Worm (Caenorhabditis elegans) whole organism, young adult: Measurements from ENCODE around the gene gei-3.

Source experiments
- B0035.1 ChIP-seq: sonication (generic microtip); optimal IDR thresholded peaks from 2 replicates; lab custom pipeline; 2016; ENCODE audit warnings: missing genetic modification characterization, mild to moderate bottlenecking, missing compliant biosample characterization, missing genotype, missing genetic modification reagents
- B0336.3 ChIP-seq: fragments of 200-800 bp; sonication (Bioruptor generic); IDR thresholded peaks from 2 replicates; pipeline ENCODE4 v1.3.6; 2022; ENCODE audit warnings: missing genetic modification characterization, missing compliant biosample characterization
- K12H6.12 ChIP-seq: fragments of 200-800 bp; sonication (Bioruptor generic); optimal IDR thresholded peaks from 2 replicates; lab custom pipeline; 2018; ENCODE audit warnings: mild to moderate bottlenecking, missing genetic modification characterization, missing compliant biosample characterization
- Y95B8A.8 ChIP-seq: fragments of 200-800 bp; sonication (Bioruptor generic); IDR thresholded peaks from 2 replicates; pipeline ENCODE4 v1.3.6; 2022; ENCODE audit warnings: missing genetic modification reagents, missing genetic modification characterization, missing compliant biosample characterization
- akir-1 ChIP-seq: fragments of 200-800 bp; sonication (Bioruptor generic); optimal IDR thresholded peaks from 2 replicates; lab custom pipeline; 2018; ENCODE audit warnings: mild to moderate bottlenecking, missing genetic modification characterization, moderate library complexity, missing compliant biosample characterization
- attf-6 ChIP-seq: fragments of 200-800 bp; sonication (Bioruptor generic); IDR thresholded peaks from 2 replicates; pipeline ENCODE4 v1.3.6; 2022; ENCODE audit warnings: missing genetic modification reagents, missing genetic modification characterization, missing compliant biosample characterization
- bed-1 ChIP-seq: fragments of 200-800 bp; sonication (Bioruptor generic); IDR thresholded peaks from 2 replicates; pipeline ENCODE4 v1.3.6; 2022; ENCODE audit warnings: missing genetic modification reagents, missing genetic modification characterization, missing compliant biosample characterization
- cebp-1 ChIP-seq, 2 experiments: fragments of 200-800 bp in 1 of 2; sonication (Bioruptor generic) in 1 of 2; sonication (generic microtip) in 1 of 2; IDR thresholded peaks in 1 of 2; optimal IDR thresholded peaks in 1 of 2; 2 replicates each; pipeline versions ENCODE4 v1.3.6 to Lab custom; 2017 to 2022; ENCODE audit warnings: missing compliant biosample characterization in 2 of 2, missing genetic modification characterization in 2 of 2, mild to moderate bottlenecking in 1 of 2, missing genetic modification reagents in 1 of 2, moderate library complexity in 1 of 2
- ceh-27 ChIP-seq: fragments of 200-800 bp; sonication (Bioruptor generic); optimal IDR thresholded peaks from 2 replicates; lab custom pipeline; 2018; ENCODE audit warnings: mild to moderate bottlenecking, missing genetic modification characterization, moderate library complexity, missing compliant biosample characterization
- ceh-79 ChIP-seq: sonication (generic microtip); optimal IDR thresholded peaks from 2 replicates; lab custom pipeline; 2017; ENCODE audit warnings: mild to moderate bottlenecking, missing genetic modification characterization, missing compliant biosample characterization
- egl-18 ChIP-seq: fragments of 200-800 bp; sonication (Bioruptor generic); IDR thresholded peaks from 2 replicates; pipeline ENCODE4 v1.3.6; 2022; ENCODE audit warnings: missing genetic modification reagents, missing genetic modification characterization, missing compliant biosample characterization
- egl-44 ChIP-seq: fragments of 200-800 bp; sonication (Bioruptor generic); IDR thresholded peaks from 2 replicates; pipeline ENCODE4 v1.3.6; 2022; ENCODE audit warnings: missing genetic modification reagents, missing genetic modification characterization, missing compliant biosample characterization
- egrh-3 ChIP-seq: fragments of 200-800 bp; sonication (Bioruptor generic); IDR thresholded peaks from 2 replicates; pipeline ENCODE4 v1.3.6; 2022; ENCODE audit warnings: missing genetic modification reagents, missing genetic modification characterization, missing compliant biosample characterization
- hrde-1 ChIP-seq: sonication (generic microtip); optimal IDR thresholded peaks from 2 replicates; lab custom pipeline; 2016; ENCODE audit warnings: missing genetic modification characterization, mild to moderate bottlenecking, missing compliant biosample characterization, moderate library complexity, missing genotype, missing genetic modification reagents, borderline replicate concordance
- hsf-1 ChIP-seq: fragments of 200-800 bp; sonication (Bioruptor generic); IDR thresholded peaks from 2 replicates; pipeline ENCODE4 v1.3.6; 2022; ENCODE audit warnings: missing genetic modification reagents, missing genetic modification characterization, missing compliant biosample characterization
- lin-26 ChIP-seq: fragments of 200-800 bp; sonication (Bioruptor generic); IDR thresholded peaks from 2 replicates; pipeline ENCODE4 v1.3.6; 2022; ENCODE audit warnings: missing genetic modification reagents, missing genetic modification characterization, missing compliant biosample characterization
- lin-40 ChIP-seq: sonication (generic microtip); optimal IDR thresholded peaks from 2 replicates; lab custom pipeline; 2016; ENCODE audit warnings: missing genetic modification characterization, mild to moderate bottlenecking, missing compliant biosample characterization, missing genotype, missing genetic modification reagents
- mcd-1 ChIP-seq: fragments of 200-800 bp; sonication (Bioruptor generic); IDR thresholded peaks from 2 replicates; pipeline ENCODE4 v1.3.6; 2022; ENCODE audit warnings: missing genetic modification reagents, missing genetic modification characterization, missing compliant biosample characterization
- mes-4 ChIP-seq: sonication (generic microtip); optimal IDR thresholded peaks from 2 replicates; lab custom pipeline; 2016; ENCODE audit warnings: missing genotype, missing genetic modification characterization, missing compliant biosample characterization
- mxl-1 ChIP-seq: sonication (generic microtip); optimal IDR thresholded peaks from 2 replicates; lab custom pipeline; 2016; ENCODE audit warnings: missing genetic modification characterization, missing compliant biosample characterization
- nhr-120 ChIP-seq: fragments of 200-800 bp; sonication (Bioruptor generic); IDR thresholded peaks from 2 replicates; pipeline ENCODE4 v1.3.6; 2022; ENCODE audit warnings: missing genetic modification characterization, missing compliant biosample characterization
- nhr-179 ChIP-seq: sonication (generic microtip); optimal IDR thresholded peaks from 2 replicates; lab custom pipeline; 2016; ENCODE audit warnings: mild to moderate bottlenecking, missing genetic modification characterization, missing compliant biosample characterization
- nhr-80 ChIP-seq: sonication (generic microtip); optimal IDR thresholded peaks from 2 replicates; lab custom pipeline; 2016; ENCODE audit warnings: missing genetic modification characterization, missing compliant biosample characterization
- pbrm-1 ChIP-seq: fragments of 200-800 bp; sonication (Bioruptor generic); IDR thresholded peaks from 2 replicates; pipeline ENCODE4 v1.3.6; 2022; ENCODE audit warnings: missing genetic modification reagents, missing genetic modification characterization, missing compliant biosample characterization
- rec-8 ChIP-seq, 2 experiments: sonication (generic microtip); optimal IDR thresholded peaks; 2 replicates each; lab custom pipeline; 2016; ENCODE audit warnings: mild to moderate bottlenecking in 2 of 2, missing genetic modification characterization in 2 of 2, missing genetic modification reagents in 2 of 2, missing genotype in 2 of 2, missing biosample characterization in 1 of 2, missing compliant biosample characterization in 1 of 2, moderate library complexity in 1 of 2
- snpc-1.3 ChIP-seq: sonication (generic microtip); optimal IDR thresholded peaks from 2 replicates; lab custom pipeline; 2017; ENCODE audit warnings: missing genetic modification characterization, mild to moderate bottlenecking, missing compliant biosample characterization, antibody characterized with exemption, moderate library complexity, missing genotype, missing genetic modification reagents; ENCODE audit not compliant: insufficient read depth
- snpc-4 ChIP-seq, 5 experiments: fragments of 150-350 bp in 1 of 5; sonication (generic microtip) in 4 of 5; optimal IDR thresholded peaks; 2 replicates each; lab custom pipeline; 2014 to 2018; ENCODE audit warnings: missing genetic modification characterization in 5 of 5, missing biosample characterization in 3 of 5, antibody characterized with exemption in 2 of 5, mild to moderate bottlenecking in 2 of 5, missing compliant biosample characterization in 2 of 5, missing genotype in 2 of 5, moderate library complexity in 2 of 5, missing genetic modification reagents in 1 of 5
- tbx-9 ChIP-seq: sonication (generic microtip); optimal IDR thresholded peaks from 2 replicates; lab custom pipeline; 2016; ENCODE audit warnings: borderline replicate concordance, missing genetic modification characterization, inconsistent platforms, missing compliant biosample characterization
- ztf-28 ChIP-seq: fragments of 200-800 bp; sonication (Bioruptor generic); IDR thresholded peaks from 2 replicates; pipeline ENCODE4 v1.3.6; 2022; ENCODE audit warnings: missing genetic modification reagents, missing genetic modification characterization, missing compliant biosample characterization

The gei-3 gene

ce11 chrX:12854135-12854534 lies 40.7 kb upstream of the gei-3 start:
- TF ChIP-seq egrh-3 (GFP tag; lab: Robert Waterston, UW) (no peak), attf-6 (GFP tag; lab: Robert Waterston, UW) (no peak), nhr-120 (GFP tag; lab: Robert Waterston, UW) (no peak), egl-44 (GFP tag; lab: Robert Waterston, UW) (no peak), B0336.3 (GFP tag; lab: Robert Waterston, UW) (no peak), lin-26 (GFP tag; lab: Robert Waterston, UW) (no peak), ztf-28 (GFP tag; lab: Robert Waterston, UW) (no peak), ceh-79 (tag; lab: Kevin White, UChicago) (no peak), mes-4 (tag; lab: Kevin White, UChicago) (no peak), akir-1 (GFP tag; lab: Kevin White, UChicago) (no peak), hrde-1 (no peak), bed-1 (GFP tag; lab: Robert Waterston, UW) (no peak)

DNA sequence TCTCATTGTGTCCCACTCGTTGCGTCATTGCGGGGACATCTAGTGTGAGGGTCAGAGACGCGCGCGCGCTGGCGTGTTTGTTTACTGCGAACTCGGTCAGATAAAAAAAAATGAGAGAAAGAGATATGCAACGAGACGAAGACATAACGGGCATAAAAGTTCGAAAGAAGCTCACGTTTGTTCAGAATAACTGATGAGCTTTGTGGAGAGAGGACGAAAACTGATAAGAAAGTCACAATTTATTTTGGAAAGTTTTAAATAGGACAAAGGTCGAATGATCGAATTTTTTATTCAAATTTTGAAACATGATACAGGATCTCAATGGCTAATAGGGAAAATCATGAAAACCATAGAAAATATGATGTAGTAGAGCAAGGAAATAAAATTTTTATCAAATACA lies 39.6 kb upstream of the gei-3 start:
- TF ChIP-seq nhr-80 (tag; lab: Kevin White, UChicago) (peak; percentile 37), mcd-1 (no peak)

ce11 chrX:12852575-12852974 lies 39.1 kb upstream of the gei-3 start, which contains the start of gene chd-3:
Gene chd-3, minus strand, starts transcription at chrX:12852601.
- peak; percentile 41; the same call in 1 of the 2 replicates for TF ChIP-seq mcd-1
- no peak for TF ChIP-seq pbrm-1 (GFP tag; lab: Robert Waterston, UW)

- TF ChIP-seq mxl-1 (tag; lab: Kevin White, UChicago) (no peak), mcd-1 (no peak), ceh-27 (GFP tag; lab: Kevin White, UChicago) (no peak), hsf-1 (GFP tag; lab: Robert Waterston, UW) (no peak), nhr-179 (tag; lab: Kevin White, UChicago) (no peak), lin-40 (no peak), snpc-4 (GFP tag; optimal IDR thresholded peaks at IDR 0.05; lab: Kevin White, UChicago) (no peak), snpc-4 (tag; optimal IDR thresholded peaks at IDR 0.05; lab: Kevin White, UChicago) (no peak), K12H6.12 (tag; lab: Kevin White, UChicago) (no peak), cebp-1 (GFP tag; IDR thresholded peaks at IDR 0.05; lab: Robert Waterston, UW) (no peak), cebp-1 (tag; optimal IDR thresholded peaks at IDR 0.05; lab: Kevin White, UChicago) (no peak), snpc-1.3 (tag; lab: Kevin White, UChicago) (no peak), B0035.1 (tag; lab: Kevin White, UChicago) (no peak), tbx-9 (tag; lab: Kevin White, UChicago) (no peak)
These were observed 32.6 kb upstream of the gei-3 start, which contains the start of gene C52G5.3 for ce11 chrX:12846043-12846442. Gene C52G5.3, minus strand, starts transcription at chrX:12846143.

ce11 chrX:12844170-12844569 lies 30.7 kb upstream of the gei-3 start:
- TF ChIP-seq rec-8 (tag; optimal IDR thresholded peaks at IDR 0.05; lab: Kevin White, UChicago) (no peak), Y95B8A.8 (GFP tag; lab: Robert Waterston, UW) (no peak), egl-18 (GFP tag; lab: Robert Waterston, UW) (no peak)
